Worm (Caenorhabditis elegans): ENCODE data around the gene F37C12.21.

F37C12.21 gene

DNA sequence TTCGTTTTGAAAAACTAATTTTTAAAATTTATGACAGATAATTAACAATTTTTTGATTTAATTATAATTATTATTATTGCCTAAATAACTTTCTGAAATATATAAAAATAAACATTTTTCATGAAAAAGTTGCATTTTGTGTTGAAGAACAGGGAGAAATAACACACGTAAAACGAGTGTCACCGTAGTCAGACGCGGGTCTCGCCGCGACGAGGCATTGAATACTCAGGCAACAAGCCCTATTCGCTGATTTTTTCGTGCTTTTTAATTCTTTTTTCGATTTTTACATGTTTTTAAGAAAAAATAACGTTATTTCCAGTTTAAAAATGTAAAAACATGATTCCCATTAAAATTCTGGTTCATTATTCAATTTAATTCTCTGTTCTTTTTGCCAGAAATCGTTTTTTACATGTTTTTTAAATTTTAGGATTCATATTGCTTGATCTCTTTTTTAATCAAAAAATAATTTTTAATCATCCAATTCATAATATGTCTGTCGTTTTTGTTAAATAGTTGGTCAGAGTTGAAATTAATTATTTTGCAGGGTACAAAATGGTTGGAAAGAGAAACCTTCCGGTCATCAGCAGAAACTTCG, 19.8 kb downstream of the F37C12.21 start, which contains the start of gene rpl-6 (continued):
- TF ChIP-seq mel-28 (tag; optimal IDR thresholded peaks at IDR 0.05; ENCODE audit: borderline replicate concordance): no peak
- no peak for TF ChIP-seq repo-1 (tag; optimal IDR thresholded peaks at IDR 0.05)
- peak; percentile 8 for TF ChIP-seq K12H6.12 (tag; optimal IDR thresholded peaks at IDR 0.05)
- TF ChIP-seq mcd-1 (GFP tag; IDR thresholded peaks at IDR 0.05): peak; percentile 81
- TF ChIP-seq lin-40 (tag; optimal IDR thresholded peaks at IDR 0.05): peak; percentile 68
- 0 out of 2 replicates have a peak, but pooled peaks have one; percentile 19 for TF ChIP-seq Y95B8A.8 (GFP tag; IDR thresholded peaks at IDR 0.05)
- TF ChIP-seq pbrm-1 (GFP tag; IDR thresholded peaks at IDR 0.05): peak; percentile 72
- TF ChIP-seq akir-1 (GFP tag; optimal IDR thresholded peaks at IDR 0.05): no peak
- TF ChIP-seq ama-1 (optimal IDR thresholded peaks at IDR 0.05): peak; percentile 2
- peak in 1 of 2 experiments; percentile 29 for TF ChIP-seq ama-1 (GFP tag; optimal IDR thresholded peaks at IDR 0.05)
- 0 out of 2 replicates have a peak, but pooled peaks have one; percentile 44 for TF ChIP-seq D2030.7 (GFP tag; IDR thresholded peaks at IDR 0.05)
- no peak for TF ChIP-seq snpc-4 (GFP tag; optimal IDR thresholded peaks at IDR 0.05)
- peak; percentile 49 to 76 (median 62) for TF ChIP-seq snpc-4 (tag; optimal IDR thresholded peaks at IDR 0.05)
- no peak; the same call in 1 of the 2 replicates for TF ChIP-seq C06A6.2 (GFP tag; conservative IDR thresholded peaks at IDR 0.05)
- peak in 1 of 3 experiments; percentile 86 for TF ChIP-seq lin-35 (GFP tag; optimal IDR thresholded peaks at IDR 0.05)
- peak in 1 of 2 experiments; percentile 42 for TF ChIP-seq let-607 (tag; optimal IDR thresholded peaks at IDR 0.05)
- peak; percentile 76 for TF ChIP-seq snpc-1.3 (tag; optimal IDR thresholded peaks at IDR 0.05; ENCODE audit: insufficient read depth)
- no peak for TF ChIP-seq athp-1 (tag; optimal IDR thresholded peaks at IDR 0.05)
- peak; percentile 65; the same call in 1 of the 2 replicates for TF ChIP-seq K11D2.4 (GFP tag; IDR thresholded peaks at IDR 0.05)
- TF ChIP-seq lsy-27 (tag; optimal IDR thresholded peaks at IDR 0.05; ENCODE audit: borderline replicate concordance, insufficient read depth): peak; percentile 16
- TF ChIP-seq F52B5.7 (tag; optimal IDR thresholded peaks at IDR 0.05): no peak
- peak; percentile 84 for TF ChIP-seq Y53G8AR.9 (GFP tag; conservative IDR thresholded peaks at IDR 0.05)
- no peak for TF ChIP-seq aptf-3 (GFP tag; IDR thresholded peaks at IDR 0.05)
- TF ChIP-seq ceh-58 (GFP tag; IDR thresholded peaks at IDR 0.05): no peak
- TF ChIP-seq hmg-20 (GFP tag; IDR thresholded peaks at IDR 0.05): no peak
- no peak for TF ChIP-seq dpff-1 (tag; optimal IDR thresholded peaks at IDR 0.05)
- no peak for TF ChIP-seq T26A5.8 (tag; optimal IDR thresholded peaks at IDR 0.05)
- peak; percentile 47 for TF ChIP-seq ztf-18 (tag; optimal IDR thresholded peaks at IDR 0.05)
- TF ChIP-seq F49E8.2 (tag; optimal IDR thresholded peaks at IDR 0.05; ENCODE audit: insufficient read depth): peak; percentile 47
- peak; percentile 82 for TF ChIP-seq ceh-91 (GFP tag; IDR thresholded peaks at IDR 0.05)
- no peak for TF ChIP-seq egl-18 (GFP tag; IDR thresholded peaks at IDR 0.05)
- peak; percentile 98 for TF ChIP-seq F33H1.4 (GFP tag; IDR thresholded peaks at IDR 0.05)
- TF ChIP-seq ceh-100 (GFP tag; IDR thresholded peaks at IDR 0.05): peak; percentile 29; the same call in 1 of the 2 replicates
- TF ChIP-seq ztf-28 (GFP tag; IDR thresholded peaks at IDR 0.05): 0 out of 2 replicates have a peak, but pooled peaks have one; percentile 62
- no peak for TF ChIP-seq Y79H2A.3 (GFP tag; conservative IDR thresholded peaks at IDR 0.05)
- no peak for TF ChIP-seq ceh-79 (tag; optimal IDR thresholded peaks at IDR 0.05)
- TF ChIP-seq F57C9.4 (tag; optimal IDR thresholded peaks at IDR 0.05): no peak
- peak; percentile 55; the same call in 1 of the 2 replicates for TF ChIP-seq dox-1 (GFP tag; IDR thresholded peaks at IDR 0.05)
- TF ChIP-seq B0035.1 (tag; optimal IDR thresholded peaks at IDR 0.05): no peak
- no peak for TF ChIP-seq B0336.3 (GFP tag; IDR thresholded peaks at IDR 0.05)
- TF ChIP-seq rcor-1 (GFP tag; IDR thresholded peaks at IDR 0.05): peak; percentile 73
- TF ChIP-seq madf-6 (GFP tag; IDR thresholded peaks at IDR 0.05): peak; percentile 83
- peak; percentile 91 for TF ChIP-seq lsl-1 (GFP tag; optimal IDR thresholded peaks at IDR 0.05)
- no peak for TF ChIP-seq sdz-38 (tag; optimal IDR thresholded peaks at IDR 0.05)
- no peak for TF ChIP-seq F55B11.4 (tag; optimal IDR thresholded peaks at IDR 0.05; ENCODE audit: borderline replicate concordance, insufficient read depth)
- peak; percentile 86 for TF ChIP-seq ekl-4 (GFP tag; IDR thresholded peaks at IDR 0.05)
- no peak for TF ChIP-seq tbx-9 (tag; optimal IDR thresholded peaks at IDR 0.05; ENCODE audit: borderline replicate concordance)

All from whole organism, young adult.